Worm (Caenorhabditis elegans) whole organism, early embryonic: ENCODE data around the gene C15H9.9.

Experiments used
- ama-1 ChIP-seq: fragments of 150-350 bp; optimal IDR thresholded peaks from 2 replicates; lab custom pipeline; 2014
- flt-1 ChIP-seq: fragments of 200-800 bp; sonication (Bioruptor generic); IDR thresholded peaks from 2 replicates; pipeline ENCODE4 v1.3.6; 2022; ENCODE audit warnings: missing genetic modification characterization, missing compliant biosample characterization
- hmg-4 ChIP-seq: fragments of 200-800 bp; sonication (Bioruptor generic); optimal IDR thresholded peaks from 2 replicates; lab custom pipeline; 2018; ENCODE audit warnings: mild to moderate bottlenecking, missing genetic modification characterization, missing compliant biosample characterization

DNA sequence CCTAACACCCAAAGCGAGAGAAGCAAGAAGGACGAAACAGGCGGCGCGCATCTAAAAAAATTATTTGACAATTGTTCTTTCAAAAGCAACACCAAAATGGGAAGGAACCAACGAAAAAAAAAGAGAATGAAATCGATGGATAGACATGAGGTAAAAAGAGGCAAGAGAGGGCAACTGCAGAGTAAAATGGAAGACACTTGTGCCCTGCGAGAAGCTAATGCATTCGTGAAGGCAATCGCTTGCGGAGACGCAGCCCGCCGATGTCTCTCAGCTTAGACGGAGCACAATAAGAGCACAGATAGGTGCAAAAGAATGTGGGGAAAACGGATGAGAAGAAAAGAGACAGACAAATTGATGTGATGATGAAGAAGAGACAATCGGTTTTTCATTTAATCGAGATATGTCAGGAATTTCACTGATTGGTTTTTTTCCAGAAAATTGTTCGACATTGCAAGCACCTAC, at the start of gene C15H9.9:
- TF ChIP-seq flt-1 = no peak
- no peak for TF ChIP-seq hmg-4 (GFP tag; lab: Kevin White, UChicago)
- no peak for TF ChIP-seq ama-1 (lab: Kevin White, UChicago)
